Worm (Caenorhabditis elegans) whole organism, L1 larva: ENCODE data around the gene C27B7.9.

Source experiments
- nhr-237 ChIP-seq: fragments of 150-350 bp; optimal IDR thresholded peaks from 2 replicates; lab custom pipeline; 2014; ENCODE audit warnings: missing biosample characterization, missing genetic modification characterization
- nhr-71 ChIP-seq: sonication (generic microtip); optimal IDR thresholded peaks from 2 replicates; lab custom pipeline; 2016; ENCODE audit warnings: mild to moderate bottlenecking, missing genetic modification characterization, moderate library complexity, missing compliant biosample characterization
- unc-62 ChIP-seq: fragments of 150-350 bp; optimal IDR thresholded peaks from 2 replicates; lab custom pipeline; 2014; ENCODE audit warnings: missing biosample characterization, missing genetic modification reagents, missing genetic modification characterization

ce11 chrIV:8916010-8916409 is at the start of gene C27B7.9:
- TF ChIP-seq nhr-237 (tag; lab: Kevin White, UChicago): no peak
- TF ChIP-seq unc-62 (GFP tag; lab: Kevin White, UChicago): no peak
- TF ChIP-seq nhr-71: no peak
